Fruit fly (Drosophila melanogaster): ENCODE measurements around the gene Cyp305a1.

Cyp305a1 gene

DNA sequence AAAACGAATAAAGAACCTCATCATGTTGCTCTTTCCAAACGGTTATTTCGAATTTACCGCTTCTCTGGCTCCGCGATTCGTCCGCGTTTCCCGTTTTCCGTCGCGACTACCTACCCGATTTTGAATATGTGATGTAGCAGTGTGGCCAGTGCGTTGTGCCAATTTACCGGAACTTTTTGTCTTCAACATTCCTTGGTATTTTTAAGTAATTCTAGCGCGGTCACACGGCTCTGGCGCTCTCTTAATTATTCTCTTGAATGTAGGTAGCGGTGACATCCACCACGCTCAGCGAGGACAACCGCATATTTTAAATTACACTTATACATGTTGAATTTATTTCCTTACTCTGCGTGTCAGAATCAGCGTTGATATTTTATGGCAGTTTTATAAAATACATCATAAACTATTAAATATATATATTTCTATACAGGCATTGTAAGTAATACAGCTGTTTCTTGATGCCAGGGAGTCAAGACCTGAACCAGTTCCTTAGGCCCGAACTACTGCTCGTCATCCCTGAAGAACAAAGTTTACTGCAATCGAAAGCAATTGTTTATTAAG lies 19.6 kb downstream of the Cyp305a1 start, which contains the start of the genes CG42637, Gyc76C and SREBP (continued):
- TF ChIP-seq lab (GFP tag; optimal IDR thresholded peaks at IDR 0.05) (peak; percentile 40), CG2712 (tag; optimal IDR thresholded peaks at IDR 0.05) (peak; percentile 49), stwl (tag; optimal IDR thresholded peaks at IDR 0.05) (peak; percentile 95), gro (GFP tag; optimal IDR thresholded peaks at IDR 0.05) (peak; percentile 19), Bdp1 (GFP tag; optimal IDR thresholded peaks at IDR 0.05) (peak; percentile 1), CHES-1-like (GFP tag; optimal IDR thresholded peaks at IDR 0.05) (no peak), grn (GFP tag; optimal IDR thresholded peaks at IDR 0.05) (no peak), ab (GFP tag; optimal IDR thresholded peaks at IDR 0.05) (no peak), CG9876 (GFP tag; optimal IDR thresholded peaks at IDR 0.05) (no peak), pzg (GFP tag; optimal IDR thresholded peaks at IDR 0.05) (peak; percentile 93), CG12391 (tag; optimal IDR thresholded peaks at IDR 0.05) (peak; percentile 40), Nf-YC (tag; optimal IDR thresholded peaks at IDR 0.05) (peak; percentile 93), CG8359 (GFP tag; optimal IDR thresholded peaks at IDR 0.05; ENCODE audit: borderline replicate concordance) (peak; percentile 98), CrebB (tag; optimal IDR thresholded peaks at IDR 0.05) (peak; percentile 60), pb (GFP tag; optimal IDR thresholded peaks at IDR 0.05) (peak; percentile 13), nerfin-1 (tag; optimal IDR thresholded peaks at IDR 0.05) (no peak), E2f2 (GFP tag; IDR thresholded peaks at IDR 0.05) (peak; percentile 89), vvl (GFP tag; IDR thresholded peaks at IDR 0.05) (peak; percentile 77), p53 (GFP tag; optimal IDR thresholded peaks at IDR 0.05) (peak; percentile 2), Rfx (GFP tag; IDR thresholded peaks at IDR 0.05) (peak; percentile 47; the same call in 1 of the 2 replicates), zfh1 (GFP tag; IDR thresholded peaks at IDR 0.05) (0 out of 3 replicates have a peak, but pooled peaks have one; percentile 36), Ets65A (GFP tag) (peak; percentile 5), schlank (tag; optimal IDR thresholded peaks at IDR 0.05) (no peak), Lhr (GFP tag; optimal IDR thresholded peaks at IDR 0.05) (peak; percentile 93), MESR4 (GFP tag; optimal IDR thresholded peaks at IDR 0.05) (no peak), CG13287 (GFP tag; IDR thresholded peaks at IDR 0.05; ENCODE audit: partially characterized antibody) (peak; percentile 48), CG10267 (tag; optimal IDR thresholded peaks at IDR 0.05) (peak; percentile 66), sim (GFP tag; IDR thresholded peaks at IDR 0.05) (no peak), CG10209 (GFP tag; optimal IDR thresholded peaks at IDR 0.05) (no peak), CG1603 (tag; optimal IDR thresholded peaks at IDR 0.05) (peak; percentile 66), CG2116 (GFP tag; optimal IDR thresholded peaks at IDR 0.05) (peak; percentile 69), HLH54F (GFP tag; optimal IDR thresholded peaks at IDR 0.05) (no peak), hkb (optimal IDR thresholded peaks at IDR 0.05) (peak; percentile 47), hkb (GFP tag; IDR thresholded peaks at IDR 0.05) (peak; percentile 19; the same call in 1 of the 2 replicates), HmgD (GFP tag; optimal IDR thresholded peaks at IDR 0.05) (peak; percentile 42), bbx (GFP tag; IDR thresholded peaks at IDR 0.05; ENCODE audit: partially characterized antibody) (peak; percentile 54; the same call in 1 of the 2 replicates), CG13894 (tag; optimal IDR thresholded peaks at IDR 0.05) (peak; percentile 64), da (GFP tag; optimal IDR thresholded peaks at IDR 0.05) (no peak), crp (GFP tag; optimal IDR thresholded peaks at IDR 0.05) (peak; percentile 53 to 89), Hmr (GFP tag; optimal IDR thresholded peaks at IDR 0.05) (peak; percentile 69), CG3838 (GFP tag; optimal IDR thresholded peaks at IDR 0.05) (peak; percentile 11), CG6254 (GFP tag; optimal IDR thresholded peaks at IDR 0.05) (no peak), fd3F (GFP tag; optimal IDR thresholded peaks at IDR 0.05) (no peak), CG18619 (GFP tag; optimal IDR thresholded peaks at IDR 0.05) (peak; percentile 2), Jarid2 (GFP tag; optimal IDR thresholded peaks at IDR 0.05) (peak; percentile 71), Max (GFP tag; optimal IDR thresholded peaks at IDR 0.05) (peak; percentile 29), yki (optimal IDR thresholded peaks at IDR 0.05) (no peak), ind (GFP tag; optimal IDR thresholded peaks at IDR 0.05) (no peak), CkIIα-i1 (GFP tag; IDR thresholded peaks at IDR 0.05) (no peak), CG34376 (GFP tag; optimal IDR thresholded peaks at IDR 0.05) (peak; percentile 19)
